Worm (Caenorhabditis elegans) whole organism, L4 larva: ENCODE results near the gene mdt-1.2.
A peak's percentile ranks its signal among the peaks of the same experiment; 100 is the strongest.

Experiments used
- D1046.2 ChIP-seq: fragments of 200-800 bp; sonication (Bioruptor generic); IDR thresholded peaks from 2 replicates; pipeline ENCODE4 v1.3.6; 2022; ENCODE audit warnings: missing genetic modification characterization, missing compliant biosample characterization
- F26F4.8 ChIP-seq: fragments of 200-800 bp; sonication (Bioruptor generic); conservative IDR thresholded peaks from 2 replicates; pipeline ENCODE4 v1.3.6; 2022; ENCODE audit warnings: missing genetic modification characterization, missing compliant biosample characterization
- F44E2.7 ChIP-seq: fragments of 200-800 bp; sonication (Bioruptor generic); IDR thresholded peaks from 2 replicates; pipeline ENCODE4 v2.1.2; 2022; ENCODE audit warnings: missing genetic modification characterization, missing compliant biosample characterization
- T20F7.1 ChIP-seq: fragments of 200-800 bp; sonication (Bioruptor generic); optimal IDR thresholded peaks from 2 replicates; lab custom pipeline; 2018; ENCODE audit warnings: mild to moderate bottlenecking, missing genetic modification characterization, missing compliant biosample characterization
- Y48G9A.11 ChIP-seq: fragments of 200-800 bp; sonication (Bioruptor generic); IDR thresholded peaks from 2 replicates; pipeline ENCODE4 v1.3.6; 2022; ENCODE audit warnings: missing genetic modification reagents, missing genetic modification characterization, missing compliant biosample characterization
- aha-1 ChIP-seq: fragments of 150-350 bp; peaks from one replicate; lab custom pipeline; 2014; ENCODE audit warnings: missing biosample characterization, missing genetic modification characterization
- aly-2 ChIP-seq: sonication (generic microtip); optimal IDR thresholded peaks from 2 replicates; lab custom pipeline; 2018; ENCODE audit warnings: missing biosample characterization, missing genetic modification characterization
- ama-1 ChIP-seq: fragments of 150-350 bp; optimal IDR thresholded peaks from 2 replicates; lab custom pipeline; 2014; ENCODE audit warnings: inconsistent platforms, mixed read lengths
- attf-4 ChIP-seq: sonication (generic microtip); optimal IDR thresholded peaks from 3 replicates; lab custom pipeline; 2017; ENCODE audit warnings: missing biosample characterization, missing genetic modification characterization
- ceh-28 ChIP-seq: fragments of 150-350 bp; optimal IDR thresholded peaks from 2 replicates; lab custom pipeline; 2014; ENCODE audit warnings: missing biosample characterization, missing genetic modification reagents, missing genetic modification characterization
- ceh-32 ChIP-seq: sonication (generic microtip); optimal IDR thresholded peaks from 2 replicates; lab custom pipeline; 2016; ENCODE audit warnings: mild to moderate bottlenecking, missing genetic modification characterization, missing compliant biosample characterization; ENCODE audit not compliant: poor library complexity
- ceh-62 ChIP-seq: sonication (generic microtip); optimal IDR thresholded peaks from 2 replicates; lab custom pipeline; 2017; ENCODE audit warnings: missing biosample characterization, missing genetic modification characterization
- ceh-82 ChIP-seq: sonication (generic microtip); optimal IDR thresholded peaks from 2 replicates; lab custom pipeline; 2017; ENCODE audit warnings: missing biosample characterization, missing genetic modification characterization
- ces-1 ChIP-seq: fragments of 150-350 bp; sonication (generic microtip); optimal IDR thresholded peaks from 4 replicates; lab custom pipeline; 2014; ENCODE audit warnings: missing biosample characterization, missing genetic modification reagents, missing genetic modification characterization
- daf-16 ChIP-seq, 3 experiments: sonication (generic microtip); optimal IDR thresholded peaks; 2 replicates each; lab custom pipeline; 2016 to 2017; ENCODE audit warnings: missing genetic modification characterization in 3 of 3, missing genetic modification reagents in 3 of 3, mild to moderate bottlenecking in 2 of 3, missing compliant biosample characterization in 2 of 3, missing biosample characterization in 1 of 3, moderate library complexity in 1 of 3
- dmd-6 ChIP-seq: fragments of 200-800 bp; sonication (Bioruptor generic); IDR thresholded peaks from 2 replicates; pipeline ENCODE4 v1.3.6; 2022; ENCODE audit warnings: missing genetic modification reagents, missing genetic modification characterization, missing compliant biosample characterization
- dmd-8 ChIP-seq: fragments of 200-800 bp; sonication (Bioruptor generic); IDR thresholded peaks from 2 replicates; pipeline ENCODE4 v1.3.6; 2022; ENCODE audit warnings: missing genetic modification characterization, missing compliant biosample characterization
- dmd-9 ChIP-seq: fragments of 200-800 bp; sonication (Bioruptor generic); IDR thresholded peaks from 2 replicates; pipeline ENCODE4 v1.3.6; 2022; ENCODE audit warnings: missing genetic modification reagents, missing genetic modification characterization, missing compliant biosample characterization
- egl-27 ChIP-seq: sonication (generic microtip); optimal IDR thresholded peaks from 3 replicates; lab custom pipeline; 2017; ENCODE audit warnings: missing biosample characterization, missing genetic modification reagents, missing genetic modification characterization
- egl-43 ChIP-seq: fragments of 200-800 bp; sonication (Bioruptor generic); IDR thresholded peaks from 2 replicates; pipeline ENCODE4 v1.3.6; 2022; ENCODE audit warnings: missing genetic modification reagents, missing genetic modification characterization, missing compliant biosample characterization
- fkh-10 ChIP-seq: fragments of 150-350 bp; optimal IDR thresholded peaks from 2 replicates; lab custom pipeline; 2014; ENCODE audit warnings: missing biosample characterization, missing genetic modification reagents, missing genetic modification characterization
- hmg-1.1 ChIP-seq: fragments of 200-800 bp; sonication (Bioruptor generic); IDR thresholded peaks from 2 replicates; pipeline ENCODE4 v1.3.6; 2022; ENCODE audit warnings: missing genetic modification reagents, missing genetic modification characterization, missing compliant biosample characterization
- jun-1 ChIP-seq: fragments of 150-350 bp; optimal IDR thresholded peaks from 2 replicates; lab custom pipeline; 2014; ENCODE audit warnings: missing biosample characterization, missing genetic modification reagents, missing genetic modification characterization
- lin-1 ChIP-seq: fragments of 200-800 bp; sonication (Bioruptor generic); IDR thresholded peaks from 2 replicates; pipeline ENCODE4 v1.3.6; 2022; ENCODE audit warnings: missing genetic modification reagents, missing genetic modification characterization, missing compliant biosample characterization
- lin-13 ChIP-seq: fragments of 150-350 bp; optimal IDR thresholded peaks from 2 replicates; lab custom pipeline; 2014; ENCODE audit warnings: missing biosample characterization, missing genetic modification reagents, missing genetic modification characterization
- lin-15B ChIP-seq: fragments of 150-350 bp; sonication (generic microtip); optimal IDR thresholded peaks from 3 replicates; lab custom pipeline; 2014; ENCODE audit warnings: missing biosample characterization, missing genetic modification characterization
- lin-29 ChIP-seq: fragments of 200-800 bp; sonication (Bioruptor generic); IDR thresholded peaks from 2 replicates; pipeline ENCODE4 v1.3.6; 2022; ENCODE audit warnings: missing genetic modification reagents, missing genetic modification characterization, missing compliant biosample characterization
- lin-38 ChIP-seq: fragments of 200-800 bp; sonication (Bioruptor generic); IDR thresholded peaks from 2 replicates; pipeline ENCODE4 v1.3.6; 2022; ENCODE audit warnings: missing genetic modification reagents, missing genetic modification characterization, missing compliant biosample characterization
- lin-39 ChIP-seq: fragments of 150-350 bp; optimal IDR thresholded peaks from 2 replicates; lab custom pipeline; 2014; ENCODE audit warnings: missing biosample characterization, missing genetic modification reagents, missing genetic modification characterization
- mes-2 ChIP-seq: sonication (generic microtip); optimal IDR thresholded peaks from 2 replicates; lab custom pipeline; 2016; ENCODE audit warnings: missing genotype, mild to moderate bottlenecking, missing genetic modification characterization, missing compliant biosample characterization; ENCODE audit not compliant: poor library complexity, severe bottlenecking
- mxl-2 ChIP-seq: fragments of 200-800 bp; sonication (Bioruptor generic); conservative IDR thresholded peaks from 2 replicates; pipeline ENCODE4 v1.3.6; 2022; ENCODE audit warnings: missing genetic modification reagents, missing genetic modification characterization, missing compliant biosample characterization
- mxl-3 ChIP-seq: fragments of 200-800 bp; sonication (Bioruptor generic); optimal IDR thresholded peaks from 2 replicates; lab custom pipeline; 2018; ENCODE audit warnings: mild to moderate bottlenecking, missing genetic modification characterization, missing compliant biosample characterization
- nhr-10 ChIP-seq: fragments of 150-350 bp; optimal IDR thresholded peaks from 2 replicates; lab custom pipeline; 2014; ENCODE audit warnings: missing biosample characterization, missing genetic modification characterization
- nhr-102 ChIP-seq: sonication (generic microtip); optimal IDR thresholded peaks from 2 replicates; lab custom pipeline; 2016; ENCODE audit warnings: mild to moderate bottlenecking, missing genetic modification characterization, moderate library complexity, missing compliant biosample characterization
- nhr-11 ChIP-seq: fragments of 150-350 bp; optimal IDR thresholded peaks from 2 replicates; lab custom pipeline; 2014; ENCODE audit warnings: missing biosample characterization, missing genetic modification characterization
- nhr-28 ChIP-seq: fragments of 150-350 bp; optimal IDR thresholded peaks from 2 replicates; lab custom pipeline; 2014; ENCODE audit warnings: missing biosample characterization, missing genetic modification characterization
- nhr-42 ChIP-seq: fragments of 200-800 bp; sonication (Bioruptor generic); IDR thresholded peaks from 2 replicates; pipeline ENCODE4 v1.3.6; 2022; ENCODE audit warnings: missing genetic modification characterization, missing compliant biosample characterization
- nhr-6 ChIP-seq: fragments of 150-350 bp; optimal IDR thresholded peaks from 2 replicates; lab custom pipeline; 2014; ENCODE audit warnings: missing biosample characterization, missing genetic modification characterization
- pha-4 ChIP-seq, 2 experiments: fragments of 150-350 bp in 1 of 2; fragments of 200-800 bp in 1 of 2; sonication (Bioruptor generic) in 1 of 2; IDR thresholded peaks in 1 of 2; optimal IDR thresholded peaks in 1 of 2; 2 replicates each; pipeline versions ENCODE4 v1.3.6 to Lab custom; 2014 to 2022; ENCODE audit warnings: missing genetic modification characterization in 2 of 2, missing genetic modification reagents in 2 of 2, missing biosample characterization in 1 of 2, missing compliant biosample characterization in 1 of 2
- pqm-1 ChIP-seq: sonication (generic microtip); optimal IDR thresholded peaks from 2 replicates; lab custom pipeline; 2017; ENCODE audit warnings: missing biosample characterization, missing genetic modification characterization
- sdz-12 ChIP-seq: fragments of 200-800 bp; sonication (Bioruptor generic); optimal IDR thresholded peaks from 2 replicates; lab custom pipeline; 2018; ENCODE audit warnings: mild to moderate bottlenecking, missing genetic modification characterization, missing compliant biosample characterization
- skn-1 ChIP-seq: fragments of 150-350 bp; optimal IDR thresholded peaks from 2 replicates; lab custom pipeline; 2014; ENCODE audit warnings: missing biosample characterization, missing genetic modification characterization
- spr-1 ChIP-seq: sonication (generic microtip); optimal IDR thresholded peaks from 2 replicates; lab custom pipeline; 2016; ENCODE audit warnings: mild to moderate bottlenecking, missing genetic modification characterization, missing compliant biosample characterization
- tag-97 ChIP-seq: fragments of 200-800 bp; sonication (Bioruptor generic); IDR thresholded peaks from 2 replicates; pipeline ENCODE4 v1.3.6; 2022; ENCODE audit warnings: missing genetic modification characterization, missing compliant biosample characterization
- tra-1 ChIP-seq: fragments of 200-800 bp; sonication (Bioruptor generic); IDR thresholded peaks from 2 replicates; pipeline ENCODE4 v1.3.6; 2022; ENCODE audit warnings: missing genetic modification reagents, missing genetic modification characterization, missing compliant biosample characterization
- unc-39 ChIP-seq: sonication (generic microtip); optimal IDR thresholded peaks from 2 replicates; lab custom pipeline; 2017; ENCODE audit warnings: missing biosample characterization, missing genetic modification characterization
- vab-7 ChIP-seq: fragments of 200-800 bp; sonication (Bioruptor generic); IDR thresholded peaks from 2 replicates; pipeline ENCODE4 v1.3.6; 2022; ENCODE audit warnings: missing genetic modification reagents, missing genetic modification characterization, missing compliant biosample characterization
- zfp-2 ChIP-seq: sonication (generic microtip); optimal IDR thresholded peaks from 2 replicates; lab custom pipeline; 2016; ENCODE audit warnings: mild to moderate bottlenecking, missing genetic modification characterization, missing compliant biosample characterization
- zip-2 ChIP-seq: fragments of 150-350 bp; optimal IDR thresholded peaks from 2 replicates; lab custom pipeline; 2014; ENCODE audit warnings: missing biosample characterization, missing genetic modification characterization

The mdt-1.2 gene

DNA sequence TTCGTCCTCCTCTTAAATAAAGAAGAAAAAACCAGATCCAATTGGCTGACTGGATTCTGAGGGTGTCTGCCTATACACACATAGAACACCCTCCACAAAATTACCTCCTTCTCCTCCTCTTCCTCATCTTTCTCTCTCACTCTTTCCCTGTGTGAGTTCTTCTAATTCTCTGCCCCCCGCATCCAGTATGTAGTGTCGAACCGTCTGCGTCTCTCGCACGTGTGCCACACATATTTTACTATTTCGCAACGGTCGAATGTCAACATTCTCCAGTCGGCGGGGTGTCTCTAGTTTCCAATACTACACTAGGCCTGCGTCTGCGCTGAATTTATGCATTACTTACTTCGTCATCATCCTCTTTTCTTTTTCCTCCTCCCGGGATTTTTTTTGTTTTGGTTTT is 33.0 kb downstream of the mdt-1.2 start (continued):
- TF ChIP-seq T20F7.1 (GFP tag; lab: Kevin White, UChicago): no peak
- no peak for TF ChIP-seq lin-29 (GFP tag; lab: Robert Waterston, UW)
- no peak for TF ChIP-seq aha-1 (tag; lab: Kevin White, UChicago)
- TF ChIP-seq nhr-28: peak; percentile 94
- TF ChIP-seq attf-4 (tag; lab: Kevin White, UChicago): no peak
- TF ChIP-seq nhr-11 (tag; lab: Kevin White, UChicago): peak; percentile 54
- TF ChIP-seq D1046.2 (GFP tag; lab: Robert Waterston, UW): no peak
- TF ChIP-seq nhr-10 (tag; lab: Kevin White, UChicago): no peak
- no peak for TF ChIP-seq egl-43 (GFP tag; lab: Robert Waterston, UW)
- TF ChIP-seq ceh-82 (tag; lab: Kevin White, UChicago): no peak
- TF ChIP-seq spr-1 (tag; lab: Kevin White, UChicago): no peak
- no peak for TF ChIP-seq F26F4.8 (GFP tag; lab: Robert Waterston, UW)
- no peak for TF ChIP-seq tag-97 (GFP tag; lab: Robert Waterston, UW)
- no peak for TF ChIP-seq vab-7
- no peak for TF ChIP-seq Y48G9A.11 (GFP tag; lab: Robert Waterston, UW)
- TF ChIP-seq ceh-62: no peak
- TF ChIP-seq ceh-32 (tag; lab: Kevin White, UChicago): no peak
- TF ChIP-seq mxl-3 (GFP tag; lab: Kevin White, UChicago): peak; percentile 90
- TF ChIP-seq pha-4 (GFP tag; IDR thresholded peaks at IDR 0.05; lab: Robert Waterston, UW): no peak
- peak; percentile 59 for TF ChIP-seq pha-4 (tag; optimal IDR thresholded peaks at IDR 0.05; lab: Kevin White, UChicago)
- TF ChIP-seq nhr-102 (tag; lab: Kevin White, UChicago): peak; percentile 30
- TF ChIP-seq zip-2 (tag; lab: Kevin White, UChicago): peak; percentile 34
- TF ChIP-seq F44E2.7: no peak
- TF ChIP-seq ces-1 (GFP tag; lab: Kevin White, UChicago): no peak
- TF ChIP-seq fkh-10 (GFP tag; lab: Kevin White, UChicago): peak; percentile 58
- TF ChIP-seq dmd-6 (GFP tag; lab: Robert Waterston, UW): peak; percentile 27; the same call in 1 of the 2 replicates

DNA sequence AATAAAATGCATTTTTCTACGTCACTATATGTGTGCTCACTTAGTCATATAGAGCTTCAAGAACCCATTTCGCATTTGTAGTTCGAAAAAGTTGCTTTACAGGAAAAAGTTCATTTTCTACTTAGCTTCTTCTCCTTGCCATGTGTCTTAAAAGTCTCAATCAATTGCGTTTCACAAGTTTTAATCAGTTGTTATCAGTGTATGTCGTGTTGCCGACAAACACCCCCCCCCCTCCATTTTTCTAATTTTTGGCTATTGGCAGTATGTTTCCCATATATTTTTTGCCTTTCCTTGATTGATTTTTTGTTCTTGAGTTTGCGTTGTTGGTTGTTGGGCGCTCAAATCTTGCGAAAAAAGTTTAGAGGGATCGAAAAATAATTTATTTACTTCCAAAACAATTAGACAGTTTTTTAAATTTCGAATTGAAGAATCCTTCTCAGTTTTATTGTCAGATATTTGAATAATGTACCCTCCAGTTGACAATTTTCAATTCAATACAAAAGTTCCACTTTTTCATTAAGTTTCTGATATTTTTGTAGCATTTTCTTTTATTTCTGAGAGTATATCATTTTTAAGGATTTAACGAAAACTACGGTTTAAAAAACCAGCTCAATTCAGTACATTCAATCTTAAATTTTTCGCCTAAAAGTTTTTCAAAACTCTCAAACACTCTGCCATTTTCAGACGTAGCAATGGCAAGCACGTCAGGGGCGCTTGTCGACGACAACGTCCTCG is 34.5 kb downstream of the mdt-1.2 start, which contains the start of gene sid-3:
TSS of gene sid-3 (plus strand) at position 685 of the 735 bp plus-strand sequence.
- TF ChIP-seq pqm-1 (tag; lab: Kevin White, UChicago): peak; percentile 75
- no peak for TF ChIP-seq skn-1 (tag; lab: Kevin White, UChicago)
- TF ChIP-seq egl-27 (tag; lab: Kevin White, UChicago): no peak
- no peak for TF ChIP-seq mxl-2 (GFP tag; lab: Robert Waterston, UW)
- TF ChIP-seq sdz-12 (GFP tag; lab: Kevin White, UChicago): no peak
- TF ChIP-seq nhr-28: peak; percentile 53
- TF ChIP-seq lin-1 (GFP tag; lab: Robert Waterston, UW): no peak
- no peak for TF ChIP-seq nhr-42 (GFP tag; lab: Robert Waterston, UW)
- no peak for TF ChIP-seq spr-1 (tag; lab: Kevin White, UChicago)
- no peak for TF ChIP-seq D1046.2 (GFP tag; lab: Robert Waterston, UW)
- TF ChIP-seq zfp-2 (tag; lab: Kevin White, UChicago): no peak
- no peak for TF ChIP-seq lin-38 (GFP tag; lab: Robert Waterston, UW)
- TF ChIP-seq mxl-3 (GFP tag; lab: Kevin White, UChicago): peak; percentile 23
- no peak for TF ChIP-seq unc-39 (tag; lab: Kevin White, UChicago)
- TF ChIP-seq ama-1 (lab: Kevin White, UChicago): no peak
- no peak for TF ChIP-seq aly-2
- TF ChIP-seq mes-2 (tag; lab: Kevin White, UChicago): peak; percentile 25
- no peak for TF ChIP-seq lin-13
- no peak for TF ChIP-seq ceh-28 (tag; lab: Kevin White, UChicago)
- no peak for TF ChIP-seq dmd-8 (GFP tag; lab: Robert Waterston, UW)
- TF ChIP-seq dmd-6 (GFP tag; lab: Robert Waterston, UW): peak; percentile 80
- no peak for TF ChIP-seq dmd-9 (GFP tag; lab: Robert Waterston, UW)
- TF ChIP-seq hmg-1.1 (GFP tag; lab: Robert Waterston, UW): no peak
- no peak for TF ChIP-seq lin-15B (tag; lab: Kevin White, UChicago)
- TF ChIP-seq nhr-6 (tag; lab: Kevin White, UChicago): no peak
- peak; percentile 66; the same call in 1 of the 2 replicates for TF ChIP-seq tra-1 (GFP tag; lab: Robert Waterston, UW)
- TF ChIP-seq Y48G9A.11 (GFP tag; lab: Robert Waterston, UW): no peak
- TF ChIP-seq lin-39 (tag; lab: Kevin White, UChicago): no peak
- TF ChIP-seq daf-16 (GFP tag; optimal IDR thresholded peaks at IDR 0.05; lab: Kevin White, UChicago): no peak
- peak; percentile 51 for TF ChIP-seq daf-16 (tag; optimal IDR thresholded peaks at IDR 0.05; lab: Kevin White, UChicago)
- TF ChIP-seq ceh-32 (tag; lab: Kevin White, UChicago): no peak
- TF ChIP-seq jun-1 (tag; lab: Kevin White, UChicago): no peak
